Worm (Caenorhabditis elegans): ENCODE results near the gene Y75B12B.1.
"Not testable (repeated sequence)": the region's sequence is repeated elsewhere in the genome, so short reads cannot be mapped to it uniquely, and the experiment has no call there.

DNA sequence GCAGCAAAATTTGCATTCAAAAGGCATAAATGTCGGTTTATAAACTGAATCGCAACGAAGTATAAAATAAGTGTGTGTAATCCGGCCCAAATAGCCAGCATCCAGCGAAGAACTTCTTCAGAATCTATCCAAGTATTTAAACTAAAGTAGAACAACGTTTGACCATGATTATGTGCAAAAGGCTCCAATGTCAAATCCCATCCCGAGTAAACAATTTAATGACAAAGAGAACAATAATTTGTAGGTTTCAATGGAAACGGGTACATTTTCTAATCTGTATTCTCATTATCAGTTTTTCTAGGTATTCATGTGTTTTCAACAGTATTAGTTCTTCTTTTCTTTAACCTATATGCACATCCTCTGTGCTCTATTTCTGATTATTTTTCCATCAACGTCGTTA, 23.2 kb downstream of the Y75B12B.1 start, which contains the start of gene C41G6.12:
- not testable (repeated sequence) for TF ChIP-seq flt-1 (GFP tag; IDR thresholded peaks at IDR 0.05); klf-2 (GFP tag; conservative IDR thresholded peaks at IDR 0.05); tab-1 (GFP tag; IDR thresholded peaks at IDR 0.05); ztf-29 (GFP tag; IDR thresholded peaks at IDR 0.05); ref-1 (GFP tag; conservative IDR thresholded peaks at IDR 0.05)
